Worm (Caenorhabditis elegans) whole organism, L4 larva: ENCODE results near the gene F32D1.7.

ENCODE experiments used
- F49E8.2 ChIP-seq: sonication (generic microtip); optimal IDR thresholded peaks from 2 replicates; lab custom pipeline; 2016; ENCODE audit warnings: missing compliant biosample characterization, mild to moderate bottlenecking, missing genetic modification characterization, borderline replicate concordance
- R02D3.7 ChIP-seq: fragments of 150-350 bp; sonication (generic microtip); optimal IDR thresholded peaks from 3 replicates; lab custom pipeline; 2014; ENCODE audit warnings: missing biosample characterization, missing genetic modification characterization
- Y48G9A.11 ChIP-seq: fragments of 200-800 bp; sonication (Bioruptor generic); IDR thresholded peaks from 2 replicates; pipeline ENCODE4 v1.3.6; 2022; ENCODE audit warnings: missing genetic modification reagents, missing genetic modification characterization, missing compliant biosample characterization
- Y75B8A.6 ChIP-seq: fragments of 200-800 bp; sonication (Bioruptor generic); IDR thresholded peaks from 2 replicates; pipeline ENCODE4 v1.3.6; 2022; ENCODE audit warnings: missing genetic modification reagents, missing genetic modification characterization, missing compliant biosample characterization
- attf-4 ChIP-seq: sonication (generic microtip); optimal IDR thresholded peaks from 3 replicates; lab custom pipeline; 2017; ENCODE audit warnings: missing biosample characterization, missing genetic modification characterization
- ceh-28 ChIP-seq: fragments of 150-350 bp; optimal IDR thresholded peaks from 2 replicates; lab custom pipeline; 2014; ENCODE audit warnings: missing biosample characterization, missing genetic modification reagents, missing genetic modification characterization
- ceh-62 ChIP-seq: sonication (generic microtip); optimal IDR thresholded peaks from 2 replicates; lab custom pipeline; 2017; ENCODE audit warnings: missing biosample characterization, missing genetic modification characterization
- ceh-82 ChIP-seq: sonication (generic microtip); optimal IDR thresholded peaks from 2 replicates; lab custom pipeline; 2017; ENCODE audit warnings: missing biosample characterization, missing genetic modification characterization
- cey-2 ChIP-seq: sonication (generic microtip); optimal IDR thresholded peaks from 3 replicates; lab custom pipeline; 2017; ENCODE audit warnings: missing genetic modification characterization, mild to moderate bottlenecking, missing compliant biosample characterization, antibody characterized with exemption, borderline replicate concordance; ENCODE audit not compliant: insufficient read depth
- daf-16 ChIP-seq, 3 experiments: sonication (generic microtip); optimal IDR thresholded peaks; 2 replicates each; lab custom pipeline; 2016 to 2017; ENCODE audit warnings: missing genetic modification characterization in 3 of 3, missing genetic modification reagents in 3 of 3, mild to moderate bottlenecking in 2 of 3, missing compliant biosample characterization in 2 of 3, missing biosample characterization in 1 of 3, moderate library complexity in 1 of 3
- daf-19 ChIP-seq: fragments of 200-800 bp; sonication (Bioruptor generic); conservative IDR thresholded peaks from 2 replicates; pipeline ENCODE4 v1.3.6; 2022; ENCODE audit warnings: missing genetic modification characterization, missing compliant biosample characterization
- daf-8 ChIP-seq: fragments of 200-800 bp; sonication (Bioruptor generic); IDR thresholded peaks from 2 replicates; pipeline ENCODE4 v1.3.6; 2022; ENCODE audit warnings: missing genetic modification characterization, missing compliant biosample characterization
- dmd-6 ChIP-seq: fragments of 200-800 bp; sonication (Bioruptor generic); IDR thresholded peaks from 2 replicates; pipeline ENCODE4 v1.3.6; 2022; ENCODE audit warnings: missing genetic modification reagents, missing genetic modification characterization, missing compliant biosample characterization
- dmd-9 ChIP-seq: fragments of 200-800 bp; sonication (Bioruptor generic); IDR thresholded peaks from 2 replicates; pipeline ENCODE4 v1.3.6; 2022; ENCODE audit warnings: missing genetic modification reagents, missing genetic modification characterization, missing compliant biosample characterization
- dpl-1 ChIP-seq: fragments of 150-350 bp; optimal IDR thresholded peaks from 2 replicates; lab custom pipeline; 2014; ENCODE audit warnings: missing biosample characterization, missing genetic modification reagents, missing genetic modification characterization
- gei-8 ChIP-seq: fragments of 200-800 bp; sonication (Bioruptor generic); optimal IDR thresholded peaks from 2 replicates; lab custom pipeline; 2018; ENCODE audit warnings: mild to moderate bottlenecking, missing genetic modification characterization, missing compliant biosample characterization
- hmg-1.1 ChIP-seq: fragments of 200-800 bp; sonication (Bioruptor generic); IDR thresholded peaks from 2 replicates; pipeline ENCODE4 v1.3.6; 2022; ENCODE audit warnings: missing genetic modification reagents, missing genetic modification characterization, missing compliant biosample characterization
- jun-1 ChIP-seq: fragments of 150-350 bp; optimal IDR thresholded peaks from 2 replicates; lab custom pipeline; 2014; ENCODE audit warnings: missing biosample characterization, missing genetic modification reagents, missing genetic modification characterization
- lim-7 ChIP-seq: fragments of 200-800 bp; sonication (Bioruptor generic); IDR thresholded peaks from 2 replicates; pipeline ENCODE4 v1.3.6; 2022; ENCODE audit warnings: missing genetic modification characterization, missing compliant biosample characterization
- lin-15B ChIP-seq: fragments of 150-350 bp; sonication (generic microtip); optimal IDR thresholded peaks from 3 replicates; lab custom pipeline; 2014; ENCODE audit warnings: missing biosample characterization, missing genetic modification characterization
- nhr-11 ChIP-seq: fragments of 150-350 bp; optimal IDR thresholded peaks from 2 replicates; lab custom pipeline; 2014; ENCODE audit warnings: missing biosample characterization, missing genetic modification characterization
- nhr-25 ChIP-seq: sonication (generic microtip); optimal IDR thresholded peaks from 2 replicates; lab custom pipeline; 2017; ENCODE audit warnings: missing genetic modification characterization, mild to moderate bottlenecking, missing compliant biosample characterization, antibody characterized with exemption, moderate library complexity, borderline replicate concordance; ENCODE audit not compliant: insufficient read depth
- nhr-41 ChIP-seq: fragments of 200-800 bp; sonication (Bioruptor generic); IDR thresholded peaks from 2 replicates; pipeline ENCODE4 v1.3.6; 2022; ENCODE audit warnings: missing genetic modification reagents, missing genetic modification characterization, missing compliant biosample characterization
- nhr-48 ChIP-seq: sonication (generic microtip); optimal IDR thresholded peaks from 2 replicates; lab custom pipeline; 2016; ENCODE audit warnings: mild to moderate bottlenecking, missing genetic modification characterization, missing compliant biosample characterization
- nhr-6 ChIP-seq: fragments of 150-350 bp; optimal IDR thresholded peaks from 2 replicates; lab custom pipeline; 2014; ENCODE audit warnings: missing biosample characterization, missing genetic modification characterization
- nhr-76 ChIP-seq: fragments of 150-350 bp; optimal IDR thresholded peaks from 2 replicates; lab custom pipeline; 2014; ENCODE audit warnings: missing biosample characterization, missing genetic modification characterization
- nhr-77 ChIP-seq: fragments of 150-350 bp; optimal IDR thresholded peaks from 2 replicates; lab custom pipeline; 2014; ENCODE audit warnings: missing biosample characterization, missing genetic modification characterization
- set-16 ChIP-seq: fragments of 200-800 bp; sonication (Bioruptor generic); IDR thresholded peaks from 2 replicates; pipeline ENCODE4 v1.3.6; 2022; ENCODE audit warnings: missing genetic modification reagents, missing genetic modification characterization, missing compliant biosample characterization
- skn-1 ChIP-seq: fragments of 150-350 bp; optimal IDR thresholded peaks from 2 replicates; lab custom pipeline; 2014; ENCODE audit warnings: missing biosample characterization, missing genetic modification characterization
- snpc-4 ChIP-seq: fragments of 150-350 bp; optimal IDR thresholded peaks from 2 replicates; lab custom pipeline; 2014; ENCODE audit warnings: missing biosample characterization, missing genetic modification characterization
- spr-1 ChIP-seq: sonication (generic microtip); optimal IDR thresholded peaks from 2 replicates; lab custom pipeline; 2016; ENCODE audit warnings: mild to moderate bottlenecking, missing genetic modification characterization, missing compliant biosample characterization
- unc-130 ChIP-seq: sonication (generic microtip); optimal IDR thresholded peaks from 2 replicates; lab custom pipeline; 2016; ENCODE audit warnings: missing genetic modification reagents, missing genetic modification characterization, missing compliant biosample characterization
- zag-1 ChIP-seq: fragments of 150-350 bp; optimal IDR thresholded peaks from 2 replicates; lab custom pipeline; 2014; ENCODE audit warnings: missing biosample characterization, missing genetic modification characterization
- ztf-11 ChIP-seq: fragments of 150-350 bp; optimal IDR thresholded peaks from 2 replicates; lab custom pipeline; 2014; ENCODE audit warnings: missing biosample characterization, missing genetic modification characterization
- ztf-7 ChIP-seq: fragments of 150-350 bp; optimal IDR thresholded peaks from 2 replicates; lab custom pipeline; 2014; ENCODE audit warnings: missing biosample characterization, missing genetic modification characterization

The F32D1.7 gene

DNA sequence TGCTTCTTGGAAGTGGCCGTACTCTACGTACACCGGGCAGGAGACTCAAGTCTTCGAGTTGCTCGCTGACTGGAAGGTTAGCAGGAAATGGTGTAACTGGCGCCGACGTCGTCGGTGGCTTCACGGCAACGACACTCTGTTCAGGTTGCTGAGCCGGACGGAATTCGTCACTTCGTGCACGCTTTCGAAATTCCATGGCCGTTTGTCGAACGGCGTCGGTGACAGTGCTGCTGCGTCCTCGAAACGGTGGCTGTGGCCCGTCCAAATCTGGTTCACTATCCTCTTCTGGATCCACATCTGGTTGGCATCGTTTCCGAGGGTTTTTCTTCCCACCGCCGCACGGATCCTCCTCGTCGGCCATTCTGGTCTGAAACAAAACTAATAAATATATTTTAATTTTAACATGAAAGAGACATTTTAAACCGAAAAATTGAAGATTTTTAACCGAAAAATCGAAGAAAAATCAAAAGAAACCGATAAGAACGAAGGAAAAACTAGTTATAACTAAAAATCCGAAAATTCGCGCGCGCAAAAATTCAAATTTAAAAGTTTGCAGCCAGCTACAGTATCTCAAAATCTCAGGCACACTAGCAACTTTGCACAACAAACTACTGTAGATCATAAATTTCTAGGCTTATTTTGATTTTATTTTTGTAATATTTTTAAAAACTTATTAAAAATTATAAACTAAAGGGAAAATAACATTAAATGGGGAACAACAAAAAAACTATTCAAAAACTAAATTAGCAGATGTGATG, at the start of gene F32D1.7 (continued):
- TF ChIP-seq spr-1 (no peak), daf-19 (no peak), daf-8 (no peak), nhr-48 (tag; lab: Kevin White, UChicago) (no peak), Y75B8A.6 (GFP tag; lab: Robert Waterston, UW) (no peak), nhr-76 (tag; lab: Kevin White, UChicago) (no peak), jun-1 (tag; lab: Kevin White, UChicago) (no peak)

DNA sequence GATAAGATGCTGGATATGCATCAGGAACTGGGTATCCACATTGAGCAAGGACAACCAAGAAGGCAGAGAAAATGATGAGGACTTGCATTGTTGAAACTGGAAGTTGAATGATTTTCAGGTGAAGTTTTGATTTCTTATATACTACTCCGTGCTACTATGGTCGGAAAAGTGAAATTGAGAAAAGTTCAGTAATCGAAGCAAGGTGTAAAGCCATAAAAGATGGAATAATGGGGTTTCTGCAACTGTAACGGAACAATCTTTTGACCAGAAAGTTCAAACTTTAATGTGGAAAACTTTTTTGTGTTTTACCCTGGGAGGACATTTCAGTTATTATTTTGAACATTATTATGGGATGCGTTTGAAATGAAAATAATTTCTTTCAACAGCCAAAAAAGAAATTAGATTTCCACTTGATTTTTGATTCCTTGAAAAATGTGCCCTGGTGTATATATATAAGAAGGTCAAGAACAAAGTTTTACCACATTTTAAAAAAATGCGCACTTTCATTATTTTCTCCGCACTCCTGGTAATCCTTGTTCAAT, 48.0 kb upstream of the F32D1.7 start, which contains the start of the genes Y47D7A.9 and Y47D7A.19:
TSS of gene Y47D7A.9 (minus strand) at position 101 of the 542 bp plus-strand sequence.
TSS of gene Y47D7A.19 (plus strand) at position 492 of the 542 bp plus-strand sequence.
- no peak for TF ChIP-seq ztf-7 (tag; lab: Kevin White, UChicago)
- no peak for TF ChIP-seq nhr-41
- no peak for TF ChIP-seq dmd-6 (GFP tag; lab: Robert Waterston, UW)
- TF ChIP-seq ceh-82 (tag; lab: Kevin White, UChicago): no peak
- no peak for TF ChIP-seq ztf-11 (tag; lab: Kevin White, UChicago)
- TF ChIP-seq dmd-9: no peak
- TF ChIP-seq attf-4 (tag; lab: Kevin White, UChicago): no peak
- no peak for TF ChIP-seq zag-1 (tag; lab: Kevin White, UChicago)
- no peak for TF ChIP-seq lim-7 (GFP tag; lab: Robert Waterston, UW)
- TF ChIP-seq lin-15B (tag; lab: Kevin White, UChicago): no peak

DNA sequence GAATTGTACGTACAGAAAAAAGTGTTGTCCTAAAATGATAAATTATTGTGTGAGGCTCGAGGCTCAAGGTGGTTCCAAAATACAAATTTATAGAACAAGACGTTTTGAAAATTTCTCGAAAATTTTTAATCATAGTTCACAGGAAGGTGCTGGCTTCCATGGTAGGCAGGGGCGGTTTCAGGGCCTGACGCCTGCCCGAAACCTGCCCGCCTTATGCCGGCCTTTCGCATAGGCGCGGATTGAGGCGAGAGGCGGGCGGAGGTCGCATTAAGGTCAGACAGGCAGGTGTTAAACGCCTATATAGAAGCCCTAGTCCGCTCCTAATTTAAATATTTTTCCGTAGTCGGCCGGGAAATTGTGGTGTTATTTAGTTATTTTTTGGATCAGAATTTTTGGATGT, 47.1 kb upstream of the F32D1.7 start:
- no peak for TF ChIP-seq gei-8 (GFP tag; lab: Kevin White, UChicago)
- peak; percentile 63; the same call in 1 of the 2 replicates for TF ChIP-seq set-16 (GFP tag; lab: Robert Waterston, UW)
- TF ChIP-seq, all 104 proteins: peak for 1

ce11 chrV:4422127-4422526, 46.2 kb upstream of the F32D1.7 start, which contains the start of gene skr-7:
Gene skr-7 (plus strand): TSS chrV:4422427.
- TF ChIP-seq daf-8 (no peak), Y48G9A.11 (no peak), hmg-1.1 (GFP tag; lab: Robert Waterston, UW) (no peak), dpl-1 (GFP tag; lab: Kevin White, UChicago) (no peak), ceh-62 (tag; lab: Kevin White, UChicago) (no peak), nhr-77 (no peak), dmd-9 (no peak), zag-1 (tag; lab: Kevin White, UChicago) (no peak), daf-16 (GFP tag; optimal IDR thresholded peaks at IDR 0.05; lab: Kevin White, UChicago) (no peak), daf-16 (tag; optimal IDR thresholded peaks at IDR 0.05; lab: Kevin White, UChicago) (no peak), nhr-6 (tag; lab: Kevin White, UChicago) (no peak), ceh-28 (no peak), nhr-11 (no peak), unc-130 (GFP tag; lab: Kevin White, UChicago) (no peak), F49E8.2 (no peak), cey-2 (tag; lab: Kevin White, UChicago) (no peak), nhr-48 (tag; lab: Kevin White, UChicago) (no peak), snpc-4 (tag; lab: Kevin White, UChicago) (no peak), nhr-25 (no peak), R02D3.7 (tag; lab: Kevin White, UChicago) (no peak), skn-1 (tag; lab: Kevin White, UChicago) (no peak)
